Worm (Caenorhabditis elegans) whole organism, L2 larva: ENCODE measurements around the gene elo-5.

Source experiments
- C34F6.9 ChIP-seq: fragments of 150-350 bp; optimal IDR thresholded peaks from 2 replicates; lab custom pipeline; 2014; ENCODE audit warnings: missing biosample characterization, missing genetic modification characterization
- F13H6.1 ChIP-seq: sonication (generic microtip); optimal IDR thresholded peaks from 2 replicates; lab custom pipeline; 2016; ENCODE audit warnings: missing genetic modification characterization, missing compliant biosample characterization
- aly-2 ChIP-seq: fragments of 150-350 bp; optimal IDR thresholded peaks from 2 replicates; lab custom pipeline; 2014; ENCODE audit warnings: missing biosample characterization, missing genetic modification characterization
- ama-1 ChIP-seq: fragments of 150-350 bp; optimal IDR thresholded peaks from 2 replicates; lab custom pipeline; 2018; ENCODE audit warnings: inconsistent platforms
- dmd-4 ChIP-seq: sonication (generic microtip); optimal IDR thresholded peaks from 2 replicates; lab custom pipeline; 2017; ENCODE audit warnings: missing biosample characterization, missing genetic modification characterization
- elt-1 ChIP-seq: fragments of 150-350 bp; optimal IDR thresholded peaks from 2 replicates; lab custom pipeline; 2014; ENCODE audit warnings: missing biosample characterization, missing genetic modification characterization
- gmeb-1 ChIP-seq: fragments of 150-350 bp; optimal IDR thresholded peaks from 2 replicates; lab custom pipeline; 2014; ENCODE audit warnings: missing biosample characterization, missing genetic modification characterization
- lin-39 ChIP-seq: fragments of 150-350 bp; optimal IDR thresholded peaks from 2 replicates; lab custom pipeline; 2014; ENCODE audit warnings: missing biosample characterization, missing genetic modification reagents, missing genetic modification characterization
- lsy-2 ChIP-seq, 2 experiments: fragments of 150-350 bp in 1 of 2; sonication (generic microtip) in 1 of 2; optimal IDR thresholded peaks; 2 replicates each; lab custom pipeline; 2014 to 2017; ENCODE audit warnings: missing biosample characterization in 2 of 2, missing genetic modification characterization in 2 of 2
- nhr-10 ChIP-seq: sonication (generic microtip); optimal IDR thresholded peaks from 2 replicates; lab custom pipeline; 2017; ENCODE audit warnings: missing biosample characterization, missing genetic modification characterization
- nhr-129 ChIP-seq: fragments of 150-350 bp; optimal IDR thresholded peaks from 2 replicates; lab custom pipeline; 2014; ENCODE audit warnings: missing biosample characterization, missing genetic modification characterization
- nhr-21 ChIP-seq: fragments of 150-350 bp; optimal IDR thresholded peaks from 2 replicates; lab custom pipeline; 2014; ENCODE audit warnings: missing biosample characterization, missing genetic modification characterization
- nhr-23 ChIP-seq: fragments of 150-350 bp; optimal IDR thresholded peaks from 2 replicates; lab custom pipeline; 2014; ENCODE audit warnings: missing biosample characterization, missing genetic modification reagents, missing genetic modification characterization
- nhr-237 ChIP-seq: fragments of 150-350 bp; optimal IDR thresholded peaks from 2 replicates; lab custom pipeline; 2014; ENCODE audit warnings: missing biosample characterization, missing genetic modification characterization
- nhr-6 ChIP-seq: fragments of 150-350 bp; optimal IDR thresholded peaks from 2 replicates; lab custom pipeline; 2014; ENCODE audit warnings: missing biosample characterization, missing genetic modification characterization
- peb-1 ChIP-seq: fragments of 150-350 bp; optimal IDR thresholded peaks from 2 replicates; lab custom pipeline; 2014; ENCODE audit warnings: missing biosample characterization, missing genetic modification characterization
- sma-3 ChIP-seq: sonication (generic microtip); optimal IDR thresholded peaks from 2 replicates; lab custom pipeline; 2016; ENCODE audit warnings: missing genetic modification reagents, missing genetic modification characterization, missing compliant biosample characterization
- sma-9 ChIP-seq, 2 experiments: fragments of 150-350 bp in 1 of 2; sonication (generic microtip) in 1 of 2; optimal IDR thresholded peaks; 2 replicates each; lab custom pipeline; 2014 to 2016; ENCODE audit warnings: missing genetic modification characterization in 2 of 2, mild to moderate bottlenecking in 1 of 2, missing biosample characterization in 1 of 2, missing compliant biosample characterization in 1 of 2, missing genetic modification reagents in 1 of 2, moderate library complexity in 1 of 2
- unc-39 ChIP-seq: fragments of 150-350 bp; optimal IDR thresholded peaks from 2 replicates; lab custom pipeline; 2014; ENCODE audit warnings: missing biosample characterization, missing genetic modification characterization
- unc-62 ChIP-seq: fragments of 150-350 bp; optimal IDR thresholded peaks from 2 replicates; lab custom pipeline; 2014; ENCODE audit warnings: missing biosample characterization, missing genetic modification reagents, missing genetic modification characterization
- ztf-1 ChIP-seq: fragments of 200-800 bp; sonication (Bioruptor generic); conservative IDR thresholded peaks from 2 replicates; pipeline ENCODE4 v1.3.6; 2022; ENCODE audit warnings: missing genetic modification characterization, missing compliant biosample characterization

elo-5 gene

ce11 chrIV:5332178-5332577 lies 44.7 kb downstream of the elo-5 start, which contains the start of gene Y4C6B.3:
TSS of gene Y4C6B.3 (plus strand) at chrIV:5332478.
- no peak for TF ChIP-seq dmd-4
- TF ChIP-seq C34F6.9, result no peak
- TF ChIP-seq nhr-6 (tag; lab: Kevin White, UChicago), result no peak
- TF ChIP-seq nhr-237 (tag; lab: Kevin White, UChicago), result no peak
- no peak for TF ChIP-seq lin-39 (tag; lab: Kevin White, UChicago)
- no peak for TF ChIP-seq F13H6.1 (tag; lab: Kevin White, UChicago)
- TF ChIP-seq unc-62, result no peak
- no peak for TF ChIP-seq nhr-21
- no peak for TF ChIP-seq sma-3 (GFP tag; lab: Kevin White, UChicago)
- TF ChIP-seq elt-1 (tag; lab: Kevin White, UChicago), result no peak
- TF ChIP-seq lsy-2 (tag; optimal IDR thresholded peaks at IDR 0.05; lab: Kevin White, UChicago), result no peak
- no peak for TF ChIP-seq aly-2
- TF ChIP-seq sma-9 (GFP tag; optimal IDR thresholded peaks at IDR 0.05; lab: Kevin White, UChicago), result no peak
- no peak for TF ChIP-seq sma-9 (tag; optimal IDR thresholded peaks at IDR 0.05; lab: Kevin White, UChicago)
- TF ChIP-seq nhr-23 (tag; lab: Kevin White, UChicago), result no peak
- no peak for TF ChIP-seq nhr-129 (tag; lab: Kevin White, UChicago)

- no peak for TF ChIP-seq nhr-10 (tag; lab: Kevin White, UChicago)
- TF ChIP-seq ama-1, result no peak
- no peak for TF ChIP-seq F13H6.1 (tag; lab: Kevin White, UChicago)
- no peak for TF ChIP-seq C34F6.9
- TF ChIP-seq peb-1 (tag; lab: Kevin White, UChicago), result no peak
- no peak for TF ChIP-seq ztf-1
- TF ChIP-seq unc-39 (tag; lab: Kevin White, UChicago), result no peak
- TF ChIP-seq nhr-129 (tag; lab: Kevin White, UChicago), result no peak
- TF ChIP-seq nhr-237 (tag; lab: Kevin White, UChicago), result no peak
- no peak for TF ChIP-seq gmeb-1 (tag; lab: Kevin White, UChicago)
- no peak for TF ChIP-seq sma-9 (GFP tag; optimal IDR thresholded peaks at IDR 0.05; lab: Kevin White, UChicago)
- TF ChIP-seq sma-9 (tag; optimal IDR thresholded peaks at IDR 0.05; lab: Kevin White, UChicago), result no peak
These were observed 50.8 kb downstream of the elo-5 start, which contains the start of gene Y4C6B.4 for ce11 chrIV:5326144-5326543. TSS of gene Y4C6B.4 (plus strand) at chrIV:5326444.
